Worm (Caenorhabditis elegans) whole organism, mixed stage, embryonic: ENCODE measurements around the gene F22B8.7.

Experiments used
- M03D4.4 ChIP-seq: sonication (generic microtip); optimal IDR thresholded peaks from 2 replicates; lab custom pipeline; 2017; ENCODE audit warnings: mild to moderate bottlenecking, missing genetic modification characterization, missing compliant biosample characterization
- bed-3 ChIP-seq: fragments of 200-800 bp; sonication (Bioruptor generic); optimal IDR thresholded peaks from 3 replicates; lab custom pipeline; 2018; ENCODE audit warnings: mild to moderate bottlenecking, missing genetic modification characterization, moderate library complexity, missing compliant biosample characterization
- blmp-1 ChIP-seq: fragments of 150-350 bp; optimal IDR thresholded peaks from 2 replicates; lab custom pipeline; 2014; ENCODE audit warnings: missing biosample characterization, missing genetic modification characterization
- ceh-43 ChIP-seq: fragments of 200-800 bp; sonication (Bioruptor generic); optimal IDR thresholded peaks from 2 replicates; lab custom pipeline; 2018; ENCODE audit warnings: mild to moderate bottlenecking, missing genetic modification characterization, moderate library complexity, missing compliant biosample characterization
- ceh-83 ChIP-seq: fragments of 200-800 bp; sonication (Bioruptor generic); optimal IDR thresholded peaks from 2 replicates; lab custom pipeline; 2018; ENCODE audit warnings: mild to moderate bottlenecking, missing genetic modification characterization, missing compliant biosample characterization
- ces-1 ChIP-seq: fragments of 150-350 bp; optimal IDR thresholded peaks from 2 replicates; lab custom pipeline; 2014; ENCODE audit warnings: missing biosample characterization, missing genetic modification reagents, missing genetic modification characterization
- cnd-1 ChIP-seq: fragments of 200-800 bp; sonication (Bioruptor generic); optimal IDR thresholded peaks from 2 replicates; lab custom pipeline; 2018; ENCODE audit warnings: mild to moderate bottlenecking, missing genetic modification characterization, missing compliant biosample characterization
- drap-1 ChIP-seq: fragments of 200-800 bp; sonication (Bioruptor generic); optimal IDR thresholded peaks from 3 replicates; lab custom pipeline; 2018; ENCODE audit warnings: mild to moderate bottlenecking, missing genetic modification characterization, missing compliant biosample characterization
- elt-1 ChIP-seq: sonication (generic microtip); optimal IDR thresholded peaks from 2 replicates; lab custom pipeline; 2017; ENCODE audit warnings: missing genetic modification characterization, mild to moderate bottlenecking, missing compliant biosample characterization, antibody characterized with exemption, moderate library complexity, borderline replicate concordance; ENCODE audit not compliant: insufficient read depth
- elt-3 ChIP-seq: fragments of 150-350 bp; optimal IDR thresholded peaks from 2 replicates; lab custom pipeline; 2014; ENCODE audit warnings: missing biosample characterization, missing genetic modification characterization
- ham-2 ChIP-seq: fragments of 200-800 bp; sonication (Bioruptor generic); optimal IDR thresholded peaks from 2 replicates; lab custom pipeline; 2018; ENCODE audit warnings: mild to moderate bottlenecking, missing genetic modification characterization, missing compliant biosample characterization
- hlh-1 ChIP-seq: fragments of 150-350 bp; optimal IDR thresholded peaks from 2 replicates; lab custom pipeline; 2014; ENCODE audit warnings: missing biosample characterization, missing genetic modification reagents, missing genetic modification characterization
- lin-13 ChIP-seq: fragments of 150-350 bp; optimal IDR thresholded peaks from 2 replicates; lab custom pipeline; 2014; ENCODE audit warnings: missing biosample characterization, missing genetic modification characterization
- lin-32 ChIP-seq: fragments of 200-800 bp; sonication (Bioruptor generic); optimal IDR thresholded peaks from 2 replicates; lab custom pipeline; 2018; ENCODE audit warnings: mild to moderate bottlenecking, missing genetic modification characterization, missing compliant biosample characterization
- lsy-2 ChIP-seq: fragments of 150-350 bp; optimal IDR thresholded peaks from 2 replicates; lab custom pipeline; 2014; ENCODE audit warnings: missing biosample characterization, missing genetic modification characterization
- mab-5 ChIP-seq: fragments of 150-350 bp; optimal IDR thresholded peaks from 2 replicates; lab custom pipeline; 2014; ENCODE audit warnings: missing biosample characterization, missing genetic modification characterization
- mep-1 ChIP-seq: fragments of 150-350 bp; optimal IDR thresholded peaks from 2 replicates; lab custom pipeline; 2017; ENCODE audit warnings: missing biosample characterization, missing genetic modification reagents, missing genetic modification characterization, inconsistent platforms
- mls-2 ChIP-seq: sonication (generic microtip); optimal IDR thresholded peaks from 2 replicates; lab custom pipeline; 2016; ENCODE audit warnings: mild to moderate bottlenecking, missing genetic modification characterization, moderate library complexity, missing compliant biosample characterization
- nhr-12 ChIP-seq: fragments of 150-350 bp; optimal IDR thresholded peaks from 2 replicates; lab custom pipeline; 2014; ENCODE audit warnings: missing biosample characterization, missing genetic modification characterization
- nhr-2 ChIP-seq: fragments of 150-350 bp; optimal IDR thresholded peaks from 2 replicates; lab custom pipeline; 2014; ENCODE audit warnings: missing biosample characterization, missing genetic modification characterization
- nhr-237 ChIP-seq: fragments of 150-350 bp; optimal IDR thresholded peaks from 2 replicates; lab custom pipeline; 2014; ENCODE audit warnings: missing biosample characterization, missing genetic modification characterization
- nhr-28 ChIP-seq: fragments of 150-350 bp; optimal IDR thresholded peaks from 2 replicates; lab custom pipeline; 2014; ENCODE audit warnings: missing biosample characterization, missing genetic modification characterization
- nhr-76 ChIP-seq: sonication (generic microtip); optimal IDR thresholded peaks from 2 replicates; lab custom pipeline; 2017; ENCODE audit warnings: missing biosample characterization, missing genetic modification characterization
- pha-4 ChIP-seq: fragments of 150-350 bp; optimal IDR thresholded peaks from 2 replicates; lab custom pipeline; 2018; ENCODE audit warnings: missing biosample characterization, missing genetic modification reagents, missing genetic modification characterization
- sem-2 ChIP-seq: fragments of 200-800 bp; sonication (Bioruptor generic); optimal IDR thresholded peaks from 2 replicates; lab custom pipeline; 2018; ENCODE audit warnings: mild to moderate bottlenecking, missing genetic modification characterization, missing compliant biosample characterization
- snpc-4 ChIP-seq: fragments of 150-350 bp; optimal IDR thresholded peaks from 2 replicates; lab custom pipeline; 2014; ENCODE audit warnings: missing biosample characterization, missing genetic modification characterization
- sptf-1 ChIP-seq: sonication (generic microtip); optimal IDR thresholded peaks from 2 replicates; lab custom pipeline; 2017; ENCODE audit warnings: mild to moderate bottlenecking, missing genetic modification characterization, moderate library complexity, missing compliant biosample characterization
- tbx-8 ChIP-seq: fragments of 200-800 bp; sonication (Bioruptor generic); optimal IDR thresholded peaks from 2 replicates; lab custom pipeline; 2018; ENCODE audit warnings: mild to moderate bottlenecking, missing genetic modification characterization, moderate library complexity, missing compliant biosample characterization
- unc-120 ChIP-seq: sonication (generic microtip); optimal IDR thresholded peaks from 2 replicates; lab custom pipeline; 2017; ENCODE audit warnings: missing genetic modification characterization, missing compliant biosample characterization; ENCODE audit not compliant: poor library complexity, severe bottlenecking
- unc-62 ChIP-seq: fragments of 150-350 bp; optimal IDR thresholded peaks from 2 replicates; lab custom pipeline; 2014; ENCODE audit warnings: missing biosample characterization, missing genetic modification reagents, missing genetic modification characterization
- zip-8 ChIP-seq: fragments of 150-350 bp; optimal IDR thresholded peaks from 2 replicates; lab custom pipeline; 2014; ENCODE audit warnings: missing biosample characterization, missing genetic modification characterization

F22B8.7 gene

ce11 chrV:16100103-16100730 is 5.8 kb downstream of the F22B8.7 start, which contains the start of gene cth-1:
TSS of gene cth-1 (plus strand) at chrV:16100680.
- no peak for TF ChIP-seq nhr-28 (tag; lab: Kevin White, UChicago)
- no peak for TF ChIP-seq ceh-83 (GFP tag; lab: Kevin White, UChicago)
- no peak for TF ChIP-seq mab-5
- TF ChIP-seq lin-32: no peak
- TF ChIP-seq ces-1 (GFP tag; lab: Kevin White, UChicago): no peak
- TF ChIP-seq hlh-1 (tag; lab: Kevin White, UChicago): no peak
- no peak for TF ChIP-seq elt-1
- no peak for TF ChIP-seq pha-4 (tag; lab: Kevin White, UChicago)
- TF ChIP-seq mep-1 (tag; lab: Kevin White, UChicago): no peak
- TF ChIP-seq elt-3 (tag; lab: Kevin White, UChicago): no peak
- TF ChIP-seq nhr-76 (tag; lab: Kevin White, UChicago): no peak
- TF ChIP-seq sem-2: no peak
- TF ChIP-seq lin-13 (tag; lab: Kevin White, UChicago): no peak
- no peak for TF ChIP-seq lsy-2
- TF ChIP-seq sptf-1: no peak
- no peak for TF ChIP-seq unc-120 (tag; lab: Kevin White, UChicago)
- TF ChIP-seq snpc-4 (tag; lab: Kevin White, UChicago): no peak
- no peak for TF ChIP-seq nhr-2
- TF ChIP-seq M03D4.4: no peak
- TF ChIP-seq, all 35 proteins: peak for 0

DNA sequence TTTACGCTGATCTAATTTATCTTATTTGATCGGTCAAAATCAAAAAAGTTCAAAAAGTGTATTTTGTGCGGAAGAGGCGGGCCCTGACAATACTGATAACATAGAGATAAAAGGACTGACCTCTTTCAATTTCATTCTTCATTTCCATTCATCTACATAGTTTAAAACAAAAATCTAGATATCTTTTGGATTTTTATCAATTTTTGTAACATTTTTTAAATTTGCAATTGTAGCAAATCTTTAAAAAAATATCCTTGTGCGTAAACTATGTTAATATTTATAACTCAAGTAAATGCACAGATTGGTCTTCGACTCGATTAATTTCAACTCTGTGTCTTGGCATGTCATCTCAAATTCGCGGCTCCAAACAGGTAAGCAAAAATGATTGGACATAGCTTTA is 9.2 kb downstream of the F22B8.7 start, which contains the start of gene argk-1:
Gene argk-1 (plus strand): TSS at position 301 of the 400 bp plus-strand sequence.
- TF ChIP-seq pha-4 (tag; lab: Kevin White, UChicago) (no peak), unc-62 (GFP tag; lab: Kevin White, UChicago) (no peak), zip-8 (tag; lab: Kevin White, UChicago) (no peak), cnd-1 (tag; lab: Kevin White, UChicago) (no peak), M03D4.4 (no peak), nhr-237 (no peak), elt-3 (tag; lab: Kevin White, UChicago) (no peak), mls-2 (tag; lab: Kevin White, UChicago) (no peak), blmp-1 (tag; lab: Kevin White, UChicago) (no peak), elt-1 (no peak), lin-13 (tag; lab: Kevin White, UChicago) (no peak), bed-3 (GFP tag; lab: Kevin White, UChicago) (no peak), mep-1 (tag; lab: Kevin White, UChicago) (no peak)

- no peak for TF ChIP-seq pha-4 (tag; lab: Kevin White, UChicago)
Observed at ce11 chrV:16114237-16114636, 19.9 kb downstream of the F22B8.7 start, which contains the start of gene srxa-16. TSS of gene srxa-16 (minus strand) at chrV:16114337.

- TF ChIP-seq mls-2 (tag; lab: Kevin White, UChicago) (no peak), mab-5 (no peak), ham-2 (GFP tag; lab: Kevin White, UChicago) (no peak), sem-2 (no peak), snpc-4 (tag; lab: Kevin White, UChicago) (no peak)
Observed at ce11 chrV:16115381-16115780, 21.0 kb downstream of the F22B8.7 start, which contains the start of gene str-25. TSS of gene str-25 (plus strand) at chrV:16115681.

DNA sequence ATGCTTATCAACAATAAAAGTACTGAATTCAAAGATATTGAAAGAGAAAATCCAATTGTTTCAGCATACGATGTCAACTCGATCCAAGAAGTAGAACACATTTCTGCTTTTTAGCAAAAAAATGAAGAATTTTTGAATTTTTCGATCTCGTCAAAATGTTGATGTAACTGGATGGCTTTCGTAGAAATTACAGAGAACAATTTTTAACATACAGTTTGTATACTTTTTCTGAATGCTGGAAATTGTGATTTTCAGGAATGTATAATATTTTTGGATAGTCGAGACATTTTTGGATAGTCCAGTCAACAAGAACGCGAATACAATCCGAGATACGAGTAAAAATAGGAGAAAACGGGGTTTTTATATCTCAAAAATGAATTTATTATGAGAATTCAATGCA is 24.2 kb downstream of the F22B8.7 start, which contains the start of gene str-103:
Gene str-103 (minus strand): TSS at position 101 of the 400 bp plus-strand sequence.
- TF ChIP-seq drap-1 (GFP tag; lab: Kevin White, UChicago) (no peak), ceh-43 (GFP tag; lab: Kevin White, UChicago) (no peak), unc-120 (tag; lab: Kevin White, UChicago) (no peak), lin-13 (tag; lab: Kevin White, UChicago) (no peak), cnd-1 (tag; lab: Kevin White, UChicago) (no peak), sem-2 (no peak), lsy-2 (no peak), bed-3 (GFP tag; lab: Kevin White, UChicago) (no peak), nhr-2 (no peak), tbx-8 (GFP tag; lab: Kevin White, UChicago) (no peak), blmp-1 (tag; lab: Kevin White, UChicago) (no peak), M03D4.4 (no peak), mep-1 (tag; lab: Kevin White, UChicago) (no peak), elt-3 (tag; lab: Kevin White, UChicago) (no peak), unc-62 (GFP tag; lab: Kevin White, UChicago) (no peak), zip-8 (tag; lab: Kevin White, UChicago) (no peak), nhr-12 (no peak), ceh-83 (GFP tag; lab: Kevin White, UChicago) (no peak)
